Worm (Caenorhabditis elegans) whole organism, mixed stage, embryonic: ENCODE measurements around the gene ZK899.1.
A peak's percentile ranks its signal among the peaks of the same experiment; 100 is the strongest.

Source experiments
- M03D4.4 ChIP-seq: sonication (generic microtip); optimal IDR thresholded peaks from 2 replicates; lab custom pipeline; 2017; ENCODE audit warnings: mild to moderate bottlenecking, missing genetic modification characterization, missing compliant biosample characterization
- bed-3 ChIP-seq: fragments of 200-800 bp; sonication (Bioruptor generic); optimal IDR thresholded peaks from 3 replicates; lab custom pipeline; 2018; ENCODE audit warnings: mild to moderate bottlenecking, missing genetic modification characterization, moderate library complexity, missing compliant biosample characterization
- blmp-1 ChIP-seq: fragments of 150-350 bp; optimal IDR thresholded peaks from 2 replicates; lab custom pipeline; 2014; ENCODE audit warnings: missing biosample characterization, missing genetic modification characterization
- ceh-39 ChIP-seq: fragments of 150-350 bp; optimal IDR thresholded peaks from 2 replicates; lab custom pipeline; 2014; ENCODE audit warnings: missing biosample characterization, missing genetic modification characterization
- ceh-43 ChIP-seq: fragments of 200-800 bp; sonication (Bioruptor generic); optimal IDR thresholded peaks from 2 replicates; lab custom pipeline; 2018; ENCODE audit warnings: mild to moderate bottlenecking, missing genetic modification characterization, moderate library complexity, missing compliant biosample characterization
- ceh-83 ChIP-seq: fragments of 200-800 bp; sonication (Bioruptor generic); optimal IDR thresholded peaks from 2 replicates; lab custom pipeline; 2018; ENCODE audit warnings: mild to moderate bottlenecking, missing genetic modification characterization, missing compliant biosample characterization
- ces-1 ChIP-seq: fragments of 150-350 bp; optimal IDR thresholded peaks from 2 replicates; lab custom pipeline; 2014; ENCODE audit warnings: missing biosample characterization, missing genetic modification reagents, missing genetic modification characterization
- cnd-1 ChIP-seq: fragments of 200-800 bp; sonication (Bioruptor generic); optimal IDR thresholded peaks from 2 replicates; lab custom pipeline; 2018; ENCODE audit warnings: mild to moderate bottlenecking, missing genetic modification characterization, missing compliant biosample characterization
- elt-1 ChIP-seq: sonication (generic microtip); optimal IDR thresholded peaks from 2 replicates; lab custom pipeline; 2017; ENCODE audit warnings: missing genetic modification characterization, mild to moderate bottlenecking, missing compliant biosample characterization, antibody characterized with exemption, moderate library complexity, borderline replicate concordance; ENCODE audit not compliant: insufficient read depth
- elt-3 ChIP-seq: fragments of 150-350 bp; optimal IDR thresholded peaks from 2 replicates; lab custom pipeline; 2014; ENCODE audit warnings: missing biosample characterization, missing genetic modification characterization
- flh-1 ChIP-seq: fragments of 200-800 bp; sonication (Bioruptor generic); optimal IDR thresholded peaks from 2 replicates; lab custom pipeline; 2018; ENCODE audit warnings: mild to moderate bottlenecking, missing genetic modification characterization, moderate library complexity, missing compliant biosample characterization
- ham-2 ChIP-seq: fragments of 200-800 bp; sonication (Bioruptor generic); optimal IDR thresholded peaks from 2 replicates; lab custom pipeline; 2018; ENCODE audit warnings: mild to moderate bottlenecking, missing genetic modification characterization, missing compliant biosample characterization
- hlh-1 ChIP-seq: fragments of 150-350 bp; optimal IDR thresholded peaks from 2 replicates; lab custom pipeline; 2014; ENCODE audit warnings: missing biosample characterization, missing genetic modification reagents, missing genetic modification characterization
- lin-32 ChIP-seq: fragments of 200-800 bp; sonication (Bioruptor generic); optimal IDR thresholded peaks from 2 replicates; lab custom pipeline; 2018; ENCODE audit warnings: mild to moderate bottlenecking, missing genetic modification characterization, missing compliant biosample characterization
- mab-5 ChIP-seq: fragments of 150-350 bp; optimal IDR thresholded peaks from 2 replicates; lab custom pipeline; 2014; ENCODE audit warnings: missing biosample characterization, missing genetic modification characterization
- mep-1 ChIP-seq: fragments of 150-350 bp; optimal IDR thresholded peaks from 2 replicates; lab custom pipeline; 2017; ENCODE audit warnings: missing biosample characterization, missing genetic modification reagents, missing genetic modification characterization, inconsistent platforms
- mls-2 ChIP-seq: sonication (generic microtip); optimal IDR thresholded peaks from 2 replicates; lab custom pipeline; 2016; ENCODE audit warnings: mild to moderate bottlenecking, missing genetic modification characterization, moderate library complexity, missing compliant biosample characterization
- nhr-12 ChIP-seq: fragments of 150-350 bp; optimal IDR thresholded peaks from 2 replicates; lab custom pipeline; 2014; ENCODE audit warnings: missing biosample characterization, missing genetic modification characterization
- nhr-2 ChIP-seq: fragments of 150-350 bp; optimal IDR thresholded peaks from 2 replicates; lab custom pipeline; 2014; ENCODE audit warnings: missing biosample characterization, missing genetic modification characterization
- nhr-237 ChIP-seq: fragments of 150-350 bp; optimal IDR thresholded peaks from 2 replicates; lab custom pipeline; 2014; ENCODE audit warnings: missing biosample characterization, missing genetic modification characterization
- nhr-28 ChIP-seq: fragments of 150-350 bp; optimal IDR thresholded peaks from 2 replicates; lab custom pipeline; 2014; ENCODE audit warnings: missing biosample characterization, missing genetic modification characterization
- nhr-76 ChIP-seq: sonication (generic microtip); optimal IDR thresholded peaks from 2 replicates; lab custom pipeline; 2017; ENCODE audit warnings: missing biosample characterization, missing genetic modification characterization
- pha-4 ChIP-seq: fragments of 150-350 bp; optimal IDR thresholded peaks from 2 replicates; lab custom pipeline; 2018; ENCODE audit warnings: missing biosample characterization, missing genetic modification reagents, missing genetic modification characterization
- sem-2 ChIP-seq: fragments of 200-800 bp; sonication (Bioruptor generic); optimal IDR thresholded peaks from 2 replicates; lab custom pipeline; 2018; ENCODE audit warnings: mild to moderate bottlenecking, missing genetic modification characterization, missing compliant biosample characterization
- snpc-4 ChIP-seq: fragments of 150-350 bp; optimal IDR thresholded peaks from 2 replicates; lab custom pipeline; 2014; ENCODE audit warnings: missing biosample characterization, missing genetic modification characterization
- sptf-1 ChIP-seq: sonication (generic microtip); optimal IDR thresholded peaks from 2 replicates; lab custom pipeline; 2017; ENCODE audit warnings: mild to moderate bottlenecking, missing genetic modification characterization, moderate library complexity, missing compliant biosample characterization
- tbx-8 ChIP-seq: fragments of 200-800 bp; sonication (Bioruptor generic); optimal IDR thresholded peaks from 2 replicates; lab custom pipeline; 2018; ENCODE audit warnings: mild to moderate bottlenecking, missing genetic modification characterization, moderate library complexity, missing compliant biosample characterization
- unc-120 ChIP-seq: sonication (generic microtip); optimal IDR thresholded peaks from 2 replicates; lab custom pipeline; 2017; ENCODE audit warnings: missing genetic modification characterization, missing compliant biosample characterization; ENCODE audit not compliant: poor library complexity, severe bottlenecking
- unc-39 ChIP-seq: fragments of 150-350 bp; optimal IDR thresholded peaks from 2 replicates; lab custom pipeline; 2014; ENCODE audit warnings: missing biosample characterization, missing genetic modification characterization
- ztf-11 ChIP-seq: fragments of 150-350 bp; optimal IDR thresholded peaks from 2 replicates; lab custom pipeline; 2014; ENCODE audit warnings: missing biosample characterization, missing genetic modification characterization

Gene ZK899.1

ce11 chrX:9486160-9486559 lies 39.7 kb downstream of the ZK899.1 start:
- TF ChIP-seq pha-4 (no peak), sptf-1 (tag; lab: Kevin White, UChicago) (no peak)
- TF ChIP-seq, all 35 proteins: peak for 0

- no peak for TF ChIP-seq mab-5 (tag; lab: Kevin White, UChicago)
- TF ChIP-seq lin-32 (GFP tag; lab: Kevin White, UChicago) = no peak
- TF ChIP-seq nhr-28 (tag; lab: Kevin White, UChicago) = no peak
- TF ChIP-seq elt-3 = no peak
- TF ChIP-seq mep-1 (tag; lab: Kevin White, UChicago) = no peak
- TF ChIP-seq hlh-1 (tag; lab: Kevin White, UChicago) = no peak
- TF ChIP-seq ceh-83 (GFP tag; lab: Kevin White, UChicago) = no peak
- no peak for TF ChIP-seq nhr-76
- TF ChIP-seq blmp-1 (tag; lab: Kevin White, UChicago) = no peak
- TF ChIP-seq unc-120 (tag; lab: Kevin White, UChicago) = no peak
- TF ChIP-seq nhr-237 (tag; lab: Kevin White, UChicago) = no peak
- TF ChIP-seq mls-2 (tag; lab: Kevin White, UChicago) = no peak
- TF ChIP-seq ceh-43 = no peak
These were observed 43.1 kb downstream of the ZK899.1 start for ce11 chrX:9489578-9489977.

DNA sequence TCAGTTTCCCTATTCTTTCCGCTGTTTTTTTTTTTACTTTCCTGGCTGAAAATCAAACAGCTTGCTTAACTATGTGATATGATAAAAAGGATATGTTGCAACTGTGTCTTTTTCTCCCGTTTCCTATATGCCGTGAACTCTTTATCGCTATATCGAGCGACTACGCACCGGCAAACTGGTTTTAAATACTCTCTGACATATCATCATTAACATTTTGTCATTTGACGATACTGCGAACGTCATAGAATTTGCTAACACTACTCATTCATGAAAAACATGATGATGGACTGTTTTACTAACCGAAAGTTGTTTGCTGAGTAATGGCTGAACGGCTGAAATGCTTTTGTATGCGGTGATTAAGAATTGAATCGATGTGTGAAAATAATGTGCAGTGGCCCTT lies 45.0 kb downstream of the ZK899.1 start:
- TF ChIP-seq tbx-8 (GFP tag; lab: Kevin White, UChicago) (no peak), pha-4 (no peak), nhr-12 (tag; lab: Kevin White, UChicago) (no peak), bed-3 (no peak), ceh-39 (tag; lab: Kevin White, UChicago) (no peak), sem-2 (GFP tag; lab: Kevin White, UChicago) (no peak), ceh-83 (GFP tag; lab: Kevin White, UChicago) (no peak), nhr-237 (tag; lab: Kevin White, UChicago) (no peak), sptf-1 (tag; lab: Kevin White, UChicago) (no peak), elt-3 (no peak), hlh-1 (tag; lab: Kevin White, UChicago) (no peak)

- TF ChIP-seq elt-1 = peak; percentile 39
- TF ChIP-seq ceh-39 (tag; lab: Kevin White, UChicago) = no peak
- no peak for TF ChIP-seq M03D4.4
- peak; percentile 88 for TF ChIP-seq ham-2 (GFP tag; lab: Kevin White, UChicago)
- no peak for TF ChIP-seq mls-2 (tag; lab: Kevin White, UChicago)
- TF ChIP-seq sptf-1 (tag; lab: Kevin White, UChicago) = peak; percentile 23
- no peak for TF ChIP-seq ces-1
- no peak for TF ChIP-seq snpc-4 (tag; lab: Kevin White, UChicago)
- no peak for TF ChIP-seq cnd-1
- TF ChIP-seq flh-1 (GFP tag; lab: Kevin White, UChicago) = no peak
- TF ChIP-seq tbx-8 (GFP tag; lab: Kevin White, UChicago) = no peak
- TF ChIP-seq ztf-11 (tag; lab: Kevin White, UChicago) = no peak
- no peak for TF ChIP-seq mab-5 (tag; lab: Kevin White, UChicago)
- TF ChIP-seq unc-120 (tag; lab: Kevin White, UChicago) = no peak
- no peak for TF ChIP-seq unc-39 (tag; lab: Kevin White, UChicago)
- no peak for TF ChIP-seq nhr-2
- TF ChIP-seq elt-3 = no peak
These were observed 48.2 kb downstream of the ZK899.1 start for ce11 chrX:9494661-9495060.
